Fruit fly (Drosophila melanogaster) whole organism, embryonic: Measurements from ENCODE around the gene Rchy1.

Source experiments
- Adf1 ChIP-seq: fragments of 200-800 bp; sonication (Bioruptor generic); IDR thresholded peaks from 2 replicates; pipeline ENCODE4 v1.3.6; 2022; ENCODE audit warnings: missing biosample characterization, missing genetic modification characterization
- Antp ChIP-seq: fragments of 200-800 bp; sonication (Bioruptor generic); optimal IDR thresholded peaks from 3 replicates; lab custom pipeline; 2016; ENCODE audit warnings: missing biosample characterization, missing genetic modification characterization
- Asciz ChIP-seq: fragments of 200-800 bp; sonication (Bioruptor generic); optimal IDR thresholded peaks from 2 replicates; lab custom pipeline; 2017; ENCODE audit warnings: missing biosample characterization, mild to moderate bottlenecking, missing genetic modification characterization, missing genetic modification reagents
- Bgb ChIP-seq: fragments of 200-800 bp; sonication (Bioruptor generic); IDR thresholded peaks from 2 replicates; pipeline ENCODE4 v1.3.6; 2022; ENCODE audit warnings: missing biosample characterization, missing genetic modification characterization; ENCODE audit not compliant: partially characterized antibody
- BtbVII ChIP-seq: fragments of 200-800 bp; sonication (Bioruptor generic); optimal IDR thresholded peaks from 3 replicates; lab custom pipeline; 2017; ENCODE audit warnings: missing biosample characterization, mild to moderate bottlenecking, missing genetic modification characterization
- Bteb2 ChIP-seq: fragments of 200-800 bp; sonication (Bioruptor generic); optimal IDR thresholded peaks from 2 replicates; lab custom pipeline; 2016; ENCODE audit warnings: missing biosample characterization, missing genetic modification characterization
- CG12155 ChIP-seq: fragments of 200-800 bp; sonication (Bioruptor generic); optimal IDR thresholded peaks from 3 replicates; lab custom pipeline; 2016; ENCODE audit warnings: missing biosample characterization, missing genetic modification characterization
- CG13287 ChIP-seq: fragments of 200-800 bp; sonication (Bioruptor generic); IDR thresholded peaks from 2 replicates; pipeline ENCODE4 v1.3.6; 2022; ENCODE audit warnings: missing biosample characterization, missing genetic modification characterization; ENCODE audit not compliant: partially characterized antibody
- CG14667 ChIP-seq: fragments of 200-800 bp; sonication (Bioruptor generic); IDR thresholded peaks from 2 replicates; pipeline ENCODE4 v1.3.6; 2022; ENCODE audit warnings: missing biosample characterization, missing genetic modification characterization
- CG15514 ChIP-seq: fragments of 200-800 bp; sonication (Bioruptor generic); optimal IDR thresholded peaks from 3 replicates; lab custom pipeline; 2017; ENCODE audit warnings: missing biosample characterization, missing genetic modification characterization, mild to moderate bottlenecking, moderate library complexity, missing genetic modification reagents
- CG18476 ChIP-seq: fragments of 200-800 bp; sonication (Bioruptor generic); optimal IDR thresholded peaks from 2 replicates; lab custom pipeline; 2016; ENCODE audit warnings: missing biosample characterization, mild to moderate bottlenecking, missing genetic modification characterization
- CG18764 ChIP-seq: fragments of 200-800 bp; sonication (Bioruptor generic); optimal IDR thresholded peaks from 3 replicates; lab custom pipeline; 2016; ENCODE audit warnings: missing biosample characterization, missing genetic modification characterization
- CG2129 ChIP-seq: fragments of 200-800 bp; sonication (Bioruptor generic); IDR thresholded peaks from 2 replicates; pipeline ENCODE4 v1.3.6; 2022; ENCODE audit warnings: missing biosample characterization, missing genetic modification characterization; ENCODE audit not compliant: partially characterized antibody
- CG2712 ChIP-seq: fragments of 200-800 bp; optimal IDR thresholded peaks from 3 replicates; lab custom pipeline; 2019; ENCODE audit warnings: missing biosample characterization, mild to moderate bottlenecking, missing genetic modification characterization, moderate library complexity
- CG31224 ChIP-seq: fragments of 200-800 bp; sonication (Bioruptor generic); IDR thresholded peaks from 2 replicates; pipeline ENCODE4 v1.3.6; 2022; ENCODE audit warnings: missing biosample characterization, missing genetic modification characterization
- CG32767 ChIP-seq: fragments of 200-800 bp; sonication (Bioruptor generic); IDR thresholded peaks from 2 replicates; pipeline ENCODE4 v1.3.6; 2022; ENCODE audit warnings: missing biosample characterization, missing genetic modification characterization
- CG3407 ChIP-seq: fragments of 200-800 bp; sonication (Bioruptor generic); optimal IDR thresholded peaks from 2 replicates; lab custom pipeline; 2018; ENCODE audit warnings: missing biosample characterization, mild to moderate bottlenecking, missing genetic modification characterization
- CG3726 ChIP-seq: fragments of 200-800 bp; sonication (Bioruptor generic); IDR thresholded peaks from 3 replicates; pipeline ENCODE4, ENCODE4 v1.3.6; 2022; ENCODE audit warnings: missing biosample characterization, missing genetic modification characterization
- CG4854 ChIP-seq: fragments of 200-800 bp; sonication (Bioruptor generic); optimal IDR thresholded peaks from 2 replicates; lab custom pipeline; 2016; ENCODE audit warnings: missing biosample characterization, missing genetic modification characterization, inconsistent platforms
- CG5953 ChIP-seq: fragments of 200-800 bp; sonication (Bioruptor generic); IDR thresholded peaks from 2 replicates; pipeline ENCODE4 v1.3.6; 2022; ENCODE audit warnings: missing biosample characterization, missing genetic modification characterization
- CG6175 ChIP-seq: fragments of 200-800 bp; sonication (Bioruptor generic); IDR thresholded peaks from 3 replicates; pipeline ENCODE4 v1.3.6; 2022; ENCODE audit warnings: missing biosample characterization, missing genetic modification characterization
- CG6272 ChIP-seq: fragments of 200-800 bp; sonication (Bioruptor generic); IDR thresholded peaks from 2 replicates; pipeline ENCODE4 v1.3.6; 2022; ENCODE audit warnings: missing biosample characterization, missing genetic modification characterization
- CG6689 ChIP-seq: fragments of 200-800 bp; sonication (Bioruptor generic); IDR thresholded peaks from 2 replicates; pipeline ENCODE4 v1.3.6; 2022; ENCODE audit warnings: missing biosample characterization, missing genetic modification characterization
- CG8089 ChIP-seq: fragments of 200-800 bp; sonication (Bioruptor generic); optimal IDR thresholded peaks from 3 replicates; lab custom pipeline; 2016; ENCODE audit warnings: missing biosample characterization, missing genetic modification characterization
- Deaf1 ChIP-seq: fragments of 200-800 bp; optimal IDR thresholded peaks from 3 replicates; lab custom pipeline; 2019; ENCODE audit warnings: missing biosample characterization, mild to moderate bottlenecking, missing genetic modification characterization, moderate library complexity
- Dfd ChIP-seq, 2 experiments: fragments of >200 bp; optimal IDR thresholded peaks; 2 replicates each; lab custom pipeline; 2017; ENCODE audit warnings: missing biosample characterization in 2 of 2, missing genetic modification characterization in 2 of 2
- E2f2 ChIP-seq: fragments of 200-800 bp; sonication (Bioruptor generic); IDR thresholded peaks from 2 replicates; pipeline ENCODE4 v1.3.6; 2022; ENCODE audit warnings: missing biosample characterization, missing genetic modification characterization
- Mad ChIP-seq: fragments of 200-800 bp; sonication (Bioruptor generic); optimal IDR thresholded peaks from 2 replicates; lab custom pipeline; 2016; ENCODE audit warnings: missing biosample characterization, missing genetic modification characterization
- Max ChIP-seq: fragments of 200-800 bp; sonication (Bioruptor generic); optimal IDR thresholded peaks from 2 replicates; lab custom pipeline; 2016; ENCODE audit warnings: missing biosample characterization, mild to moderate bottlenecking, missing genetic modification characterization
- NFAT ChIP-seq: fragments of 200-800 bp; sonication (Bioruptor generic); IDR thresholded peaks from 2 replicates; pipeline ENCODE4 v1.3.6; 2022; ENCODE audit warnings: missing biosample characterization, missing genetic modification characterization
- Ravus ChIP-seq: fragments of 200-800 bp; sonication (Bioruptor generic); IDR thresholded peaks from 2 replicates; pipeline ENCODE4 v1.3.6; 2022; ENCODE audit warnings: missing biosample characterization, missing genetic modification characterization
- Sin3A ChIP-seq: fragments of >200 bp; optimal IDR thresholded peaks from 2 replicates; lab custom pipeline; 2018
- Stat92E ChIP-seq, 3 experiments: fragments of >200 bp in 2 of 3; fragments of 200-800 bp in 1 of 3; sonication (Bioruptor generic) in 1 of 3; optimal IDR thresholded peaks; 2 replicates each; lab custom pipeline; 2017 to 2019; ENCODE audit warnings: missing biosample characterization in 3 of 3, missing genetic modification characterization in 3 of 3, mild to moderate bottlenecking in 1 of 3, moderate library complexity in 1 of 3
- Taf1 ChIP-seq: fragments of 200-800 bp; sonication (Bioruptor generic); IDR thresholded peaks from 2 replicates; pipeline ENCODE4 v1.3.6; 2022; ENCODE audit warnings: missing biosample characterization, missing genetic modification characterization
- Trl ChIP-seq, 3 experiments: fragments of >200 bp in 2 of 3; fragments of 200-800 bp in 1 of 3; sonication (Bioruptor generic) in 1 of 3; optimal IDR thresholded peaks; 2 replicates in 1 of 3; 3 replicates in 2 of 3; lab custom pipeline; 2016 to 2017; ENCODE audit warnings: missing biosample characterization in 1 of 3, missing genetic modification characterization in 1 of 3
- chn ChIP-seq: fragments of 200-800 bp; sonication (Bioruptor generic); optimal IDR thresholded peaks from 2 replicates; lab custom pipeline; 2016; ENCODE audit warnings: missing biosample characterization, missing genetic modification characterization
- ci ChIP-seq: fragments of 200-800 bp; sonication (Bioruptor generic); IDR thresholded peaks from 3 replicates; pipeline ENCODE4 v1.3.6; 2022; ENCODE audit warnings: missing biosample characterization, missing genetic modification characterization
- corto ChIP-seq: fragments of 200-800 bp; sonication (Bioruptor generic); optimal IDR thresholded peaks from 2 replicates; lab custom pipeline; 2016; ENCODE audit warnings: missing biosample characterization, mild to moderate bottlenecking, missing genetic modification characterization, moderate library complexity
- gce ChIP-seq: fragments of 200-800 bp; sonication (Bioruptor generic); IDR thresholded peaks from 3 replicates; pipeline ENCODE4 v1.3.6; 2022; ENCODE audit warnings: missing biosample characterization, missing genetic modification characterization
- gem ChIP-seq: fragments of 200-800 bp; sonication (Bioruptor generic); optimal IDR thresholded peaks from 2 replicates; lab custom pipeline; 2019; ENCODE audit warnings: missing biosample characterization, mild to moderate bottlenecking, missing genetic modification characterization, moderate library complexity
- gsb ChIP-seq: fragments of 200-800 bp; sonication (Bioruptor generic); IDR thresholded peaks from 2 replicates; pipeline ENCODE4 v1.3.6; 2022; ENCODE audit warnings: missing biosample characterization, missing genetic modification characterization
- hbn ChIP-seq: fragments of 200-800 bp; sonication (Bioruptor generic); IDR thresholded peaks from 2 replicates; pipeline ENCODE4 v1.3.6; 2022; ENCODE audit warnings: missing biosample characterization, missing genetic modification characterization; ENCODE audit not compliant: partially characterized antibody
- hth ChIP-seq: fragments of >200 bp; optimal IDR thresholded peaks from 2 replicates; lab custom pipeline; 2017; ENCODE audit warnings: inconsistent platforms
- jing ChIP-seq: fragments of 200-800 bp; sonication (Bioruptor generic); optimal IDR thresholded peaks from 2 replicates; lab custom pipeline; 2018; ENCODE audit warnings: missing biosample characterization, mild to moderate bottlenecking, missing genetic modification characterization
- pb ChIP-seq: fragments of 200-800 bp; sonication (Bioruptor generic); optimal IDR thresholded peaks from 3 replicates; lab custom pipeline; 2016; ENCODE audit warnings: missing biosample characterization, missing genetic modification characterization
- sens-2 ChIP-seq: fragments of 200-800 bp; sonication (Bioruptor generic); IDR thresholded peaks from 2 replicates; pipeline ENCODE4 v1.3.6; 2022; ENCODE audit warnings: missing biosample characterization, missing genetic modification characterization
- seq ChIP-seq: fragments of 200-800 bp; sonication (Bioruptor generic); IDR thresholded peaks from 2 replicates; pipeline ENCODE4 v1.3.6; 2022; ENCODE audit warnings: missing biosample characterization, missing genetic modification characterization
- sima ChIP-seq: fragments of 200-800 bp; sonication (Bioruptor generic); optimal IDR thresholded peaks from 2 replicates; lab custom pipeline; 2016; ENCODE audit warnings: missing biosample characterization, missing genetic modification characterization
- slp2 ChIP-seq: fragments of 200-800 bp; sonication (Bioruptor generic); optimal IDR thresholded peaks from 2 replicates; lab custom pipeline; 2016; ENCODE audit warnings: missing biosample characterization, missing genetic modification characterization
- so ChIP-seq: fragments of 200-800 bp; sonication (Bioruptor generic); IDR thresholded peaks from 3 replicates; pipeline ENCODE4 v1.3.6; 2022; ENCODE audit warnings: missing biosample characterization, missing genetic modification characterization
- trem ChIP-seq: fragments of 200-800 bp; optimal IDR thresholded peaks from 3 replicates; lab custom pipeline; 2019; ENCODE audit warnings: missing biosample characterization, mild to moderate bottlenecking, missing genetic modification characterization, moderate library complexity
- vfl ChIP-seq: fragments of 200-800 bp; sonication (Bioruptor generic); optimal IDR thresholded peaks from 2 replicates; lab custom pipeline; 2016; ENCODE audit warnings: missing biosample characterization, missing genetic modification characterization

Rchy1 gene

dm6 chr2L:6490783-6491249 is 25.3 kb upstream of the Rchy1 start, which contains the start of the genes Phf5a and CG31638 (continued):
- TF ChIP-seq CG6689: peak; percentile 97
- no peak for TF ChIP-seq Bteb2
- peak; percentile 87 for TF ChIP-seq CG15514
- peak; percentile 7 for TF ChIP-seq CG18476 (GFP tag; lab: Kevin White, UChicago)
- TF ChIP-seq CG31224 (GFP tag; lab: Robert Waterston, UW): peak; percentile 92
- no peak for TF ChIP-seq CG2129 (GFP tag; lab: Robert Waterston, UW)
- no peak for TF ChIP-seq Mad (GFP tag; lab: Kevin White, UChicago)
- peak; percentile 66 for TF ChIP-seq Adf1 (GFP tag; lab: Robert Waterston, UW)
- no peak for TF ChIP-seq Stat92E (GFP tag; optimal IDR thresholded peaks at IDR 0.05; lab: Kevin White, UChicago)
- peak; percentile 92 for TF ChIP-seq ci (GFP tag; lab: Robert Waterston, UW)
- peak; percentile 96 for TF ChIP-seq trem (tag; lab: Kevin White, UChicago)
- TF ChIP-seq hbn (GFP tag; lab: Robert Waterston, UW): peak; percentile 47; the same call in 1 of the 2 replicates
- TF ChIP-seq CG8089: peak; percentile 72
- TF ChIP-seq Trl (optimal IDR thresholded peaks at IDR 0.05; lab: Kevin White, UChicago): no peak
- peak; percentile 30 for TF ChIP-seq Trl (GFP tag; optimal IDR thresholded peaks at IDR 0.05; lab: Kevin White, UChicago)
- peak; percentile 30 for TF ChIP-seq Deaf1 (tag; lab: Kevin White, UChicago)
- TF ChIP-seq gem: peak; percentile 99
- TF ChIP-seq CG14667 (GFP tag; lab: Robert Waterston, UW): peak; percentile 97
- peak; percentile 91 for TF ChIP-seq chn (GFP tag; lab: Kevin White, UChicago)
- peak; percentile 79 for TF ChIP-seq seq
- no peak for TF ChIP-seq pb (GFP tag; lab: Kevin White, UChicago)
- TF ChIP-seq vfl (GFP tag; lab: Kevin White, UChicago): peak; percentile 86
- TF ChIP-seq so (GFP tag; lab: Robert Waterston, UW): peak; percentile 87; the same call in 2 of the 3 replicates
- peak; percentile 95 for TF ChIP-seq CG18764 (GFP tag; lab: Kevin White, UChicago)
- no peak for TF ChIP-seq hth (lab: Kevin White, UChicago)
- peak; percentile 96 for TF ChIP-seq CG3726 (GFP tag; lab: Robert Waterston, UW)
- no peak for TF ChIP-seq Ravus (GFP tag; lab: Robert Waterston, UW)
- TF ChIP-seq E2f2 (GFP tag; lab: Robert Waterston, UW): peak; percentile 66; the same call in 1 of the 2 replicates
- peak; percentile 94 for TF ChIP-seq CG32767 (GFP tag; lab: Robert Waterston, UW)
- TF ChIP-seq slp2: peak; percentile 61
- no peak for TF ChIP-seq jing (GFP tag; lab: Kevin White, UChicago)
- TF ChIP-seq Antp: peak; percentile 44
- TF ChIP-seq BtbVII (GFP tag; lab: Kevin White, UChicago): peak; percentile 87
- TF ChIP-seq CG6272 (GFP tag; lab: Robert Waterston, UW): peak; percentile 98
- TF ChIP-seq CG3407 (GFP tag; lab: Kevin White, UChicago): peak; percentile 94
- TF ChIP-seq sima: no peak
- peak; percentile 95 for TF ChIP-seq gce (GFP tag; lab: Robert Waterston, UW)
- no peak for TF ChIP-seq CG4854 (GFP tag; lab: Kevin White, UChicago)
- TF ChIP-seq CG5953 (GFP tag; lab: Robert Waterston, UW): no peak
- peak; percentile 71 for TF ChIP-seq CG13287
- peak; percentile 92 for TF ChIP-seq gsb (GFP tag; lab: Robert Waterston, UW)
- TF ChIP-seq Sin3A (lab: Kevin White, UChicago): peak; percentile 47
- TF ChIP-seq Bgb (GFP tag; lab: Robert Waterston, UW): no peak; the same call in 1 of the 2 replicates
- TF ChIP-seq Asciz (GFP tag; lab: Kevin White, UChicago): peak; percentile 90
- peak; percentile 94 for TF ChIP-seq CG6175 (GFP tag; lab: Robert Waterston, UW)
- TF ChIP-seq NFAT (GFP tag; lab: Robert Waterston, UW): peak; percentile 96
- peak; percentile 76 for TF ChIP-seq CG12155 (GFP tag; lab: Kevin White, UChicago)
- no peak for TF ChIP-seq Dfd (GFP tag; optimal IDR thresholded peaks at IDR 0.05; lab: Kevin White, UChicago)
- TF ChIP-seq sens-2: peak; percentile 67
- peak; percentile 62 for TF ChIP-seq Max
- TF ChIP-seq CG2712 (tag; lab: Kevin White, UChicago): peak; percentile 98
- TF ChIP-seq Taf1 (GFP tag; lab: Robert Waterston, UW): peak; percentile 95
- no peak for TF ChIP-seq corto (GFP tag; lab: Kevin White, UChicago)
